Worm (Caenorhabditis elegans) whole organism, L4 larva: ENCODE results near the gene Y49E10.27.

Experiments used
- Y48G9A.11 ChIP-seq: fragments of 200-800 bp; sonication (Bioruptor generic); IDR thresholded peaks from 2 replicates; pipeline ENCODE4 v1.3.6; 2022; ENCODE audit warnings: missing genetic modification reagents, missing genetic modification characterization, missing compliant biosample characterization
- arid-1 ChIP-seq: fragments of 200-800 bp; sonication (Bioruptor generic); conservative IDR thresholded peaks from 2 replicates; pipeline ENCODE4 v1.3.6; 2022; ENCODE audit warnings: missing genetic modification reagents, missing genetic modification characterization, missing compliant biosample characterization
- dpl-1 ChIP-seq: fragments of 150-350 bp; optimal IDR thresholded peaks from 2 replicates; lab custom pipeline; 2014; ENCODE audit warnings: missing biosample characterization, missing genetic modification reagents, missing genetic modification characterization
- jun-1 ChIP-seq: fragments of 150-350 bp; optimal IDR thresholded peaks from 2 replicates; lab custom pipeline; 2014; ENCODE audit warnings: missing biosample characterization, missing genetic modification reagents, missing genetic modification characterization
- mdt-29 ChIP-seq: fragments of 200-800 bp; sonication (Bioruptor generic); IDR thresholded peaks from 2 replicates; pipeline ENCODE4 v1.3.6; 2022; ENCODE audit warnings: missing genetic modification reagents, missing genetic modification characterization, missing compliant biosample characterization
- nhr-28 ChIP-seq: fragments of 150-350 bp; optimal IDR thresholded peaks from 2 replicates; lab custom pipeline; 2014; ENCODE audit warnings: missing biosample characterization, missing genetic modification characterization
- pha-4 ChIP-seq, 2 experiments: fragments of 150-350 bp in 1 of 2; fragments of 200-800 bp in 1 of 2; sonication (Bioruptor generic) in 1 of 2; IDR thresholded peaks in 1 of 2; optimal IDR thresholded peaks in 1 of 2; 2 replicates each; pipeline versions ENCODE4 v1.3.6 to Lab custom; 2014 to 2022; ENCODE audit warnings: missing genetic modification characterization in 2 of 2, missing genetic modification reagents in 2 of 2, missing biosample characterization in 1 of 2, missing compliant biosample characterization in 1 of 2
- skn-1 ChIP-seq: fragments of 150-350 bp; optimal IDR thresholded peaks from 2 replicates; lab custom pipeline; 2014; ENCODE audit warnings: missing biosample characterization, missing genetic modification characterization
- unc-62 ChIP-seq, 3 experiments: fragments of 150-350 bp in 1 of 3; sonication (generic microtip); optimal IDR thresholded peaks in 2 of 3; peaks in 1 of 3; 1 replicate in 1 of 3; 2 replicates in 2 of 3; lab custom pipeline; 2014 to 2017; ENCODE audit warnings: missing biosample characterization in 3 of 3, missing genetic modification characterization in 3 of 3, missing genetic modification reagents in 3 of 3, missing genotype in 1 of 3

ce11 chrIII:12437020-12437419, 2.8 kb downstream of the Y49E10.27 start:
- no peak for TF ChIP-seq arid-1 (GFP tag; lab: Robert Waterston, UW)
- TF ChIP-seq Y48G9A.11 (GFP tag; lab: Robert Waterston, UW) = no peak
- no peak for TF ChIP-seq skn-1 (tag; lab: Kevin White, UChicago)
- no peak for TF ChIP-seq unc-62 (GFP tag; optimal IDR thresholded peaks at IDR 0.05 in 1 of 2; lab: Kevin White, UChicago)
- TF ChIP-seq unc-62 (tag; optimal IDR thresholded peaks at IDR 0.05; lab: Kevin White, UChicago) = no peak
- TF ChIP-seq jun-1 (tag; lab: Kevin White, UChicago) = no peak
- TF ChIP-seq pha-4 (GFP tag; IDR thresholded peaks at IDR 0.05; lab: Robert Waterston, UW) = no peak
- TF ChIP-seq pha-4 (tag; optimal IDR thresholded peaks at IDR 0.05; lab: Kevin White, UChicago) = no peak
- TF ChIP-seq dpl-1 (GFP tag; lab: Kevin White, UChicago) = no peak
- no peak for TF ChIP-seq mdt-29
- TF ChIP-seq nhr-28 = no peak
